Worm (Caenorhabditis elegans) whole organism, young adult: ENCODE data around the gene K09H11.15.

ENCODE experiments used
- B0035.1 ChIP-seq: sonication (generic microtip); optimal IDR thresholded peaks from 2 replicates; lab custom pipeline; 2016; ENCODE audit warnings: missing genetic modification characterization, mild to moderate bottlenecking, missing compliant biosample characterization, missing genotype, missing genetic modification reagents
- C06A6.2 ChIP-seq: fragments of 200-800 bp; sonication (Bioruptor generic); conservative IDR thresholded peaks from 2 replicates; pipeline ENCODE4 v1.3.6; 2022; ENCODE audit warnings: missing genetic modification characterization, missing compliant biosample characterization
- F33H1.4 ChIP-seq: fragments of 200-800 bp; sonication (Bioruptor generic); IDR thresholded peaks from 2 replicates; pipeline ENCODE4 v1.3.6; 2022; ENCODE audit warnings: missing genetic modification reagents, missing genetic modification characterization, missing compliant biosample characterization
- F37B4.10 ChIP-seq: fragments of 200-800 bp; sonication (Bioruptor generic); IDR thresholded peaks from 2 replicates; pipeline ENCODE4 v1.3.6; 2022; ENCODE audit warnings: missing genetic modification characterization, missing compliant biosample characterization
- F49E8.2 ChIP-seq: sonication (generic microtip); optimal IDR thresholded peaks from 3 replicates; lab custom pipeline; 2017; ENCODE audit warnings: missing genetic modification characterization, mild to moderate bottlenecking, missing compliant biosample characterization, antibody characterized with exemption, moderate library complexity; ENCODE audit not compliant: insufficient read depth
- F52B5.7 ChIP-seq: sonication (generic microtip); optimal IDR thresholded peaks from 2 replicates; lab custom pipeline; 2016; ENCODE audit warnings: mild to moderate bottlenecking, missing genetic modification characterization, missing compliant biosample characterization
- K11D2.4 ChIP-seq: fragments of 200-800 bp; sonication (Bioruptor generic); IDR thresholded peaks from 2 replicates; pipeline ENCODE4 v1.3.6; 2022; ENCODE audit warnings: missing genetic modification reagents, missing genetic modification characterization, missing compliant biosample characterization
- T07F8.4 ChIP-seq: sonication (generic microtip); optimal IDR thresholded peaks from 2 replicates; lab custom pipeline; 2016; ENCODE audit warnings: mild to moderate bottlenecking, missing genetic modification characterization, moderate library complexity, missing compliant biosample characterization
- Y56A3A.18 ChIP-seq: fragments of 200-800 bp; sonication (Bioruptor generic); IDR thresholded peaks from 2 replicates; pipeline ENCODE4 v1.3.6; 2022; ENCODE audit warnings: missing genetic modification reagents, missing genetic modification characterization, missing compliant biosample characterization
- Y67H2A.10 ChIP-seq: fragments of 200-800 bp; sonication (Bioruptor generic); conservative IDR thresholded peaks from 2 replicates; pipeline ENCODE4 v1.3.6; 2022; ENCODE audit warnings: missing genetic modification reagents, missing genetic modification characterization, missing compliant biosample characterization
- akir-1 ChIP-seq: fragments of 200-800 bp; sonication (Bioruptor generic); optimal IDR thresholded peaks from 2 replicates; lab custom pipeline; 2018; ENCODE audit warnings: mild to moderate bottlenecking, missing genetic modification characterization, moderate library complexity, missing compliant biosample characterization
- ama-1 ChIP-seq, 3 experiments: fragments of 150-350 bp in 1 of 3; sonication (generic microtip) in 2 of 3; optimal IDR thresholded peaks; 2 replicates each; lab custom pipeline; 2014 to 2018; ENCODE audit warnings: missing biosample characterization in 2 of 3, missing genetic modification characterization in 2 of 3, missing genetic modification reagents in 2 of 3
- attf-5 ChIP-seq: fragments of 200-800 bp; sonication (Bioruptor generic); optimal IDR thresholded peaks from 2 replicates; lab custom pipeline; 2018; ENCODE audit warnings: mild to moderate bottlenecking, missing genetic modification characterization, missing compliant biosample characterization
- bed-1 ChIP-seq: fragments of 200-800 bp; sonication (Bioruptor generic); IDR thresholded peaks from 2 replicates; pipeline ENCODE4 v1.3.6; 2022; ENCODE audit warnings: missing genetic modification reagents, missing genetic modification characterization, missing compliant biosample characterization
- bed-2 ChIP-seq: fragments of 200-800 bp; sonication (Bioruptor generic); IDR thresholded peaks from 2 replicates; pipeline ENCODE4 v1.3.6; 2022; ENCODE audit warnings: missing genetic modification reagents, missing genetic modification characterization, missing compliant biosample characterization
- cebp-1 ChIP-seq, 2 experiments: fragments of 200-800 bp in 1 of 2; sonication (Bioruptor generic) in 1 of 2; sonication (generic microtip) in 1 of 2; IDR thresholded peaks in 1 of 2; optimal IDR thresholded peaks in 1 of 2; 2 replicates each; pipeline versions ENCODE4 v1.3.6 to Lab custom; 2017 to 2022; ENCODE audit warnings: missing compliant biosample characterization in 2 of 2, missing genetic modification characterization in 2 of 2, mild to moderate bottlenecking in 1 of 2, missing genetic modification reagents in 1 of 2, moderate library complexity in 1 of 2
- ceh-91 ChIP-seq: fragments of 200-800 bp; sonication (Bioruptor generic); IDR thresholded peaks from 2 replicates; pipeline ENCODE4 v1.3.6; 2022; ENCODE audit warnings: missing genetic modification reagents, missing genetic modification characterization, missing compliant biosample characterization
- dox-1 ChIP-seq: fragments of 200-800 bp; sonication (Bioruptor generic); IDR thresholded peaks from 2 replicates; pipeline ENCODE4 v1.3.6; 2022; ENCODE audit warnings: missing genetic modification reagents, missing genetic modification characterization, missing compliant biosample characterization
- efl-1 ChIP-seq: fragments of 150-350 bp; optimal IDR thresholded peaks from 2 replicates; lab custom pipeline; 2014; ENCODE audit warnings: missing biosample characterization, missing genetic modification reagents, missing genetic modification characterization
- egrh-3 ChIP-seq: fragments of 200-800 bp; sonication (Bioruptor generic); IDR thresholded peaks from 2 replicates; pipeline ENCODE4 v1.3.6; 2022; ENCODE audit warnings: missing genetic modification reagents, missing genetic modification characterization, missing compliant biosample characterization
- ekl-4 ChIP-seq: fragments of 200-800 bp; sonication (Bioruptor generic); IDR thresholded peaks from 2 replicates; pipeline ENCODE4 v1.3.6; 2022; ENCODE audit warnings: missing genetic modification reagents, missing genetic modification characterization, missing compliant biosample characterization
- him-1 ChIP-seq: sonication (generic microtip); optimal IDR thresholded peaks from 2 replicates; lab custom pipeline; 2016; ENCODE audit warnings: missing genotype, missing genetic modification reagents, missing genetic modification characterization, missing compliant biosample characterization
- hmg-1.2 ChIP-seq: fragments of 200-800 bp; sonication (Bioruptor generic); IDR thresholded peaks from 2 replicates; pipeline ENCODE4 v1.3.6; 2022; ENCODE audit warnings: missing genetic modification reagents, missing genetic modification characterization, missing compliant biosample characterization
- hrde-1 ChIP-seq: sonication (generic microtip); optimal IDR thresholded peaks from 2 replicates; lab custom pipeline; 2016; ENCODE audit warnings: missing genetic modification characterization, mild to moderate bottlenecking, missing compliant biosample characterization, moderate library complexity, missing genotype, missing genetic modification reagents, borderline replicate concordance
- hsf-1 ChIP-seq: fragments of 200-800 bp; sonication (Bioruptor generic); IDR thresholded peaks from 2 replicates; pipeline ENCODE4 v1.3.6; 2022; ENCODE audit warnings: missing genetic modification reagents, missing genetic modification characterization, missing compliant biosample characterization
- lin-35 ChIP-seq, 3 experiments: fragments of 150-350 bp in 2 of 3; sonication (generic microtip) in 1 of 3; optimal IDR thresholded peaks; 2 replicates each; lab custom pipeline; 2014 to 2018; ENCODE audit warnings: missing biosample characterization in 3 of 3, missing genetic modification characterization in 3 of 3, missing genetic modification reagents in 3 of 3
- madf-3 ChIP-seq: fragments of 200-800 bp; sonication (Bioruptor generic); IDR thresholded peaks from 2 replicates; pipeline ENCODE4 v1.3.6; 2022; ENCODE audit warnings: missing genetic modification reagents, missing genetic modification characterization, missing compliant biosample characterization
- madf-6 ChIP-seq: fragments of 200-800 bp; sonication (Bioruptor generic); IDR thresholded peaks from 2 replicates; pipeline ENCODE4 v1.3.6; 2022; ENCODE audit warnings: missing genetic modification reagents, missing genetic modification characterization, missing compliant biosample characterization
- madf-8 ChIP-seq: fragments of 200-800 bp; sonication (Bioruptor generic); conservative IDR thresholded peaks from 2 replicates; pipeline ENCODE4 v1.3.6; 2022; ENCODE audit warnings: missing genetic modification reagents, missing genetic modification characterization, missing compliant biosample characterization
- mcd-1 ChIP-seq: fragments of 200-800 bp; sonication (Bioruptor generic); IDR thresholded peaks from 2 replicates; pipeline ENCODE4 v1.3.6; 2022; ENCODE audit warnings: missing genetic modification reagents, missing genetic modification characterization, missing compliant biosample characterization
- pha-4 ChIP-seq: fragments of 150-350 bp; sonication (generic microtip); optimal IDR thresholded peaks from 2 replicates; lab custom pipeline; 2014; ENCODE audit warnings: missing biosample characterization, missing genetic modification reagents, missing genetic modification characterization
- repo-1 ChIP-seq: sonication (generic microtip); optimal IDR thresholded peaks from 2 replicates; lab custom pipeline; 2017; ENCODE audit warnings: mild to moderate bottlenecking, missing genetic modification characterization, missing compliant biosample characterization
- sea-2 ChIP-seq: fragments of 200-800 bp; sonication (Bioruptor generic); IDR thresholded peaks from 2 replicates; pipeline ENCODE4 v1.3.6; 2022; ENCODE audit warnings: missing genetic modification characterization, missing compliant biosample characterization
- snpc-4 ChIP-seq, 5 experiments: fragments of 150-350 bp in 1 of 5; sonication (generic microtip) in 4 of 5; optimal IDR thresholded peaks; 2 replicates each; lab custom pipeline; 2014 to 2018; ENCODE audit warnings: missing genetic modification characterization in 5 of 5, missing biosample characterization in 3 of 5, antibody characterized with exemption in 2 of 5, mild to moderate bottlenecking in 2 of 5, missing compliant biosample characterization in 2 of 5, missing genotype in 2 of 5, moderate library complexity in 2 of 5, missing genetic modification reagents in 1 of 5
- tbp1 ChIP-seq: fragments of 200-800 bp; sonication (Bioruptor generic); optimal IDR thresholded peaks from 2 replicates; lab custom pipeline; 2018; ENCODE audit warnings: mild to moderate bottlenecking, missing genetic modification characterization, missing compliant biosample characterization
- xnd-1 ChIP-seq: sonication (generic microtip); optimal IDR thresholded peaks from 2 replicates; lab custom pipeline; 2016; ENCODE audit warnings: missing genotype, missing genetic modification reagents, missing genetic modification characterization, missing compliant biosample characterization
- ztf-25 ChIP-seq: fragments of 200-800 bp; sonication (Bioruptor generic); IDR thresholded peaks from 2 replicates; pipeline ENCODE4 v1.3.6; 2022; ENCODE audit warnings: missing genetic modification reagents, missing genetic modification characterization, missing compliant biosample characterization
- ztf-26 ChIP-seq: sonication (generic microtip); optimal IDR thresholded peaks from 2 replicates; lab custom pipeline; 2017; ENCODE audit warnings: missing genetic modification characterization, missing compliant biosample characterization
- ztf-28 ChIP-seq: fragments of 200-800 bp; sonication (Bioruptor generic); IDR thresholded peaks from 2 replicates; pipeline ENCODE4 v1.3.6; 2022; ENCODE audit warnings: missing genetic modification reagents, missing genetic modification characterization, missing compliant biosample characterization

K09H11.15 gene

DNA sequence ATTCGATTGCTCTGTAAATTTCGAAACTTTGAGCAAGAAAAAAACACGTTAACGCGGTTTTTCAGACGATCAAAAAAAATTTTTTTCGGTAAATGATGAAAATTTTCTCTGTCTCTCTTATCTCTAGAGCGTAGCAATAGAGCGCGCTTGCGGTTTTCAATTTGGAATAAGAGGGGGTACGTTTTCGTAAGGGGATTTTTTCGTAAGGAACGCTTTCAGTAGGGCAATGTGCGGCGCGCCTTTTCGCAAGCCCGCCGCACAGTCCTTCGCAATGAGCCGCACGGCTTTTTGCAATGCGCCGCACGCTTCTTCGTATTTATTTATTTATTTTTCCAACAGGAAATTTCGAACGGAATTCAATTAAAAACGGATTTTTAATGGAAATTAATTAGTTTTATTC is 46.3 kb upstream of the K09H11.15 start, which contains the start of gene F44E7.4 (continued):
- TF ChIP-seq egrh-3 (GFP tag; lab: Robert Waterston, UW) (peak; percentile 85), dox-1 (peak; percentile 98), C06A6.2 (peak; percentile 99), mcd-1 (GFP tag; lab: Robert Waterston, UW) (peak; percentile 98), madf-6 (GFP tag; lab: Robert Waterston, UW) (peak; percentile 93), sea-2 (GFP tag; lab: Robert Waterston, UW) (0 out of 2 replicates have a peak, but pooled peaks have one; percentile 25), efl-1 (GFP tag; lab: Kevin White, UChicago) (peak; percentile 63), attf-5 (GFP tag; lab: Kevin White, UChicago) (peak; percentile 37), madf-3 (GFP tag; lab: Robert Waterston, UW) (peak; percentile 91), hmg-1.2 (peak; percentile 96), xnd-1 (tag; lab: Kevin White, UChicago) (peak; percentile 45), tbp1 (GFP tag; lab: Kevin White, UChicago) (peak; percentile 49), ztf-28 (GFP tag; lab: Robert Waterston, UW) (peak; percentile 97), bed-2 (GFP tag; lab: Robert Waterston, UW) (peak; percentile 82)

DNA sequence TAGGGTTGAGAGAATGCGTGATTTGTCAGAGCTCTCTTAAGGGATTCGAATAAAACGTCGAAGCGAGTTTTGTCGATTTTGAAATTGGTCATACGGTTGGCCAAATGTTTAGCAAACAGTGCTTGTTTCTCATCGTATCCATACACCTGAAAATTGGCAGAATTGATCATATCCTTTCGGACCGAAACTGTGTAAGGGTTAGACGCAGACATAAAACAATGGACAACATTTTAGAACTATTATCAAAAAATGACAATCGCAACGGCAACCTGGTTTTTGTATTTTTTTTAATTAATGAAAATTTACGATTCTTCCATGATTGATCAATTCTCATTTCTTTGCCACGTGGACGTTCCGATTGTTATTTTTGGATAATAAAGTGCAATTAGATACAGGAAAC is 43.5 kb upstream of the K09H11.15 start:
- no peak for TF ChIP-seq ztf-25
- no peak for TF ChIP-seq hsf-1
- TF ChIP-seq repo-1 (tag; lab: Kevin White, UChicago), result no peak
- TF ChIP-seq F33H1.4 (GFP tag; lab: Robert Waterston, UW), result no peak
- TF ChIP-seq pha-4 (tag; lab: Kevin White, UChicago), result no peak
- no peak for TF ChIP-seq ekl-4 (GFP tag; lab: Robert Waterston, UW)
- TF ChIP-seq Y56A3A.18, result no peak
- no peak for TF ChIP-seq B0035.1 (tag; lab: Kevin White, UChicago)
- TF ChIP-seq akir-1 (GFP tag; lab: Kevin White, UChicago), result no peak
- no peak for TF ChIP-seq ztf-26 (tag; lab: Kevin White, UChicago)
- TF ChIP-seq Y67H2A.10, result no peak
- TF ChIP-seq madf-8 (GFP tag; lab: Robert Waterston, UW), result no peak
- TF ChIP-seq ceh-91 (GFP tag; lab: Robert Waterston, UW), result no peak
- no peak for TF ChIP-seq F37B4.10 (GFP tag; lab: Robert Waterston, UW)
- TF ChIP-seq K11D2.4, result no peak
- TF ChIP-seq, all 124 proteins: peak for 0

DNA sequence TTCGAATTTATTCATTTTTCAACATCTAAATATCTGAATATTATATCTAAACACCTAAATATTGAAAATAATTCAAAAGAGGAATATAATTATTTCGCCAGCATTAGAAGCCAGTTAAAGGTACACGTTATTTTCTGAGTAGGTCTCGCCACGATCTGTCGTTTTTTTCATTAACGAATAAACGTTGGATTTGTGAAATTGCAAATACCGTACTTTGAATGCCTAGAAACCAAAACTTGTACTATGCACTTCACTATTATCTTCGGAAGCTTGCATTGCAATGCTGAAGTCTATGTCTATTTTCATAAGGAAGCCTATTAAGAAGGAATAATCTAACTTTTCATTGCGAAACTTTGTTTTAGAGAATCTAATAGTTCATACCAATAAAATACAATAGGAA is 41.8 kb upstream of the K09H11.15 start:
- TF ChIP-seq cebp-1 (GFP tag; IDR thresholded peaks at IDR 0.05; lab: Robert Waterston, UW) (no peak), cebp-1 (tag; optimal IDR thresholded peaks at IDR 0.05; lab: Kevin White, UChicago) (no peak), him-1 (tag; lab: Kevin White, UChicago) (peak; percentile 61), madf-6 (GFP tag; lab: Robert Waterston, UW) (peak; percentile 45; the same call in 1 of the 2 replicates), hsf-1 (0 out of 2 replicates have a peak, but pooled peaks have one; percentile 9), hrde-1 (tag; lab: Kevin White, UChicago) (peak; percentile 57), snpc-4 (GFP tag; optimal IDR thresholded peaks at IDR 0.05; lab: Kevin White, UChicago) (no peak), snpc-4 (tag; optimal IDR thresholded peaks at IDR 0.05; lab: Kevin White, UChicago) (no peak), T07F8.4 (tag; lab: Kevin White, UChicago) (no peak), ama-1 (optimal IDR thresholded peaks at IDR 0.05; lab: Kevin White, UChicago) (no peak), ama-1 (GFP tag; optimal IDR thresholded peaks at IDR 0.05; lab: Kevin White, UChicago) (peak in 1 of 2 experiments; percentile 11), F52B5.7 (tag; lab: Kevin White, UChicago) (no peak), bed-1 (no peak), lin-35 (GFP tag; optimal IDR thresholded peaks at IDR 0.05; lab: Kevin White, UChicago) (no peak), F49E8.2 (tag; lab: Kevin White, UChicago) (peak; percentile 38)
